Fruit fly (Drosophila melanogaster) whole organism, wandering third instar larva: ENCODE data around the gene ver.

Experiments used
- Abd-B ChIP-seq: fragments of >200 bp; optimal IDR thresholded peaks from 2 replicates; lab custom pipeline; 2017; ENCODE audit warnings: missing biosample characterization, missing genetic modification characterization
- CG9705 ChIP-seq: fragments of 200-800 bp; sonication (Bioruptor generic); optimal IDR thresholded peaks from 2 replicates; lab custom pipeline; 2018; ENCODE audit warnings: missing biosample characterization, mild to moderate bottlenecking, missing genetic modification characterization
- CrebA ChIP-seq: fragments of 200-800 bp; sonication (Bioruptor generic); optimal IDR thresholded peaks from 2 replicates; lab custom pipeline; 2016; ENCODE audit warnings: missing biosample characterization, mild to moderate bottlenecking, missing genetic modification characterization, borderline replicate concordance
- Dfd ChIP-seq: fragments of >200 bp; optimal IDR thresholded peaks from 2 replicates; lab custom pipeline; 2017; ENCODE audit warnings: missing biosample characterization, missing genetic modification characterization
- HLH106 ChIP-seq: fragments of 200-800 bp; optimal IDR thresholded peaks from 3 replicates; lab custom pipeline; 2019; ENCODE audit warnings: missing biosample characterization, mild to moderate bottlenecking, missing genetic modification characterization, moderate library complexity
- Hnf4 ChIP-seq: fragments of 200-800 bp; sonication (Bioruptor generic); optimal IDR thresholded peaks from 2 replicates; lab custom pipeline; 2016; ENCODE audit warnings: missing biosample characterization, mild to moderate bottlenecking, missing genetic modification characterization
- Hr83 ChIP-seq: fragments of 200-300 bp; sonication (Bioruptor generic); optimal IDR thresholded peaks from 2 replicates; lab custom pipeline; 2016; ENCODE audit warnings: missing biosample characterization, mild to moderate bottlenecking, missing genetic modification characterization, moderate library complexity; ENCODE audit not compliant: poor library complexity, severe bottlenecking
- Jra ChIP-seq: sonication (Bioruptor generic); optimal IDR thresholded peaks from 2 replicates; lab custom pipeline; 2016; ENCODE audit warnings: missing biosample characterization, missing genetic modification characterization
- Mio ChIP-seq: sonication (Bioruptor generic); optimal IDR thresholded peaks from 2 replicates; lab custom pipeline; 2016; ENCODE audit warnings: missing biosample characterization, missing genetic modification characterization
- Myc ChIP-seq: fragments of >200 bp; optimal IDR thresholded peaks from 2 replicates; lab custom pipeline; 2017
- OdsH ChIP-seq: fragments of 200-800 bp; sonication (Bioruptor generic); optimal IDR thresholded peaks from 2 replicates; lab custom pipeline; 2016; ENCODE audit warnings: missing biosample characterization, mild to moderate bottlenecking, missing genetic modification characterization
- Rel ChIP-seq, 2 experiments: fragments of 200-800 bp; sonication (Bioruptor generic) in 1 of 2; optimal IDR thresholded peaks; 2 replicates in 1 of 2; 3 replicates in 1 of 2; lab custom pipeline; 2016 to 2019; ENCODE audit warnings: mild to moderate bottlenecking in 2 of 2, missing biosample characterization in 2 of 2, missing genetic modification characterization in 2 of 2, moderate library complexity in 1 of 2
- Sp1 ChIP-seq: fragments of 200-800 bp; sonication (Bioruptor generic); optimal IDR thresholded peaks from 3 replicates; lab custom pipeline; 2019; ENCODE audit warnings: missing biosample characterization, mild to moderate bottlenecking, missing genetic modification characterization, moderate library complexity
- Vsx2 ChIP-seq: fragments of 200-300, 225-300 bp; sonication (Bioruptor generic); optimal IDR thresholded peaks from 2 replicates; lab custom pipeline; 2018; ENCODE audit warnings: missing biosample characterization, missing genetic modification characterization; ENCODE audit not compliant: partially characterized antibody
- br ChIP-seq: fragments of 200-800 bp; sonication (Bioruptor generic); optimal IDR thresholded peaks from 2 replicates; lab custom pipeline; 2016; ENCODE audit warnings: missing biosample characterization, missing genetic modification characterization
- brk ChIP-seq: fragments of 200-800 bp; sonication (Bioruptor generic); optimal IDR thresholded peaks from 2 replicates; lab custom pipeline; 2016; ENCODE audit warnings: missing biosample characterization, mild to moderate bottlenecking, missing genetic modification characterization
- dl ChIP-seq, 2 experiments: fragments of 175-275, 200-275 bp in 1 of 2; fragments of 200-275 bp in 1 of 2; sonication (Bioruptor generic); optimal IDR thresholded peaks; lab custom pipeline; 2018; ENCODE audit warnings: mild to moderate bottlenecking in 2 of 2, missing biosample characterization in 2 of 2, missing genetic modification characterization in 2 of 2, moderate library complexity in 2 of 2; ENCODE audit not compliant: partially characterized antibody in 2 of 2, insufficient read depth in 1 of 2
- dmrt93B ChIP-seq: fragments of 200-800 bp; sonication (Bioruptor generic); optimal IDR thresholded peaks from 2 replicates; lab custom pipeline; 2018; ENCODE audit warnings: missing biosample characterization, mild to moderate bottlenecking, missing genetic modification characterization
- ey ChIP-seq: fragments of 200-800 bp; sonication (Bioruptor generic); optimal IDR thresholded peaks from 2 replicates; lab custom pipeline; 2016; ENCODE audit warnings: missing biosample characterization, missing genetic modification characterization
- foxo ChIP-seq, 2 experiments: fragments of 200-800 bp; sonication (Bioruptor generic); optimal IDR thresholded peaks; 2 replicates in 1 of 2; 3 replicates in 1 of 2; lab custom pipeline; 2016 to 2017; ENCODE audit warnings: missing biosample characterization in 2 of 2, missing genetic modification characterization in 2 of 2
- fru ChIP-seq: fragments of 200-800 bp; sonication (Bioruptor generic); optimal IDR thresholded peaks from 3 replicates; lab custom pipeline; 2016; ENCODE audit warnings: missing biosample characterization, mild to moderate bottlenecking, missing genetic modification characterization
- h ChIP-seq: fragments of 200-800 bp; sonication (Bioruptor generic); optimal IDR thresholded peaks from 3 replicates; lab custom pipeline; 2016; ENCODE audit warnings: missing biosample characterization, mild to moderate bottlenecking, missing genetic modification characterization
- jim ChIP-seq: fragments of 175-275, 200-325 bp; sonication (Bioruptor generic); optimal IDR thresholded peaks from 2 replicates; lab custom pipeline; 2016; ENCODE audit warnings: missing biosample characterization, mild to moderate bottlenecking, missing genetic modification characterization
- psq ChIP-seq: fragments of 200-800 bp; sonication (Bioruptor generic); optimal IDR thresholded peaks from 3 replicates; lab custom pipeline; 2017; ENCODE audit warnings: missing biosample characterization, mild to moderate bottlenecking, missing genetic modification characterization, moderate library complexity
- rgr ChIP-seq: fragments of 200-800 bp; sonication (Bioruptor generic); optimal IDR thresholded peaks from 3 replicates; lab custom pipeline; 2016; ENCODE audit warnings: missing biosample characterization, mild to moderate bottlenecking, missing genetic modification characterization
- sv ChIP-seq: fragments of 200-800 bp; sonication (Bioruptor generic); optimal IDR thresholded peaks from 3 replicates; lab custom pipeline; 2016; ENCODE audit warnings: missing biosample characterization, missing genetic modification characterization
- usp ChIP-seq: fragments of >200 bp; optimal IDR thresholded peaks from 2 replicates; lab custom pipeline; 2017; ENCODE audit warnings: missing biosample characterization, missing genetic modification characterization
- woc ChIP-seq: sonication (Bioruptor generic); optimal IDR thresholded peaks from 2 replicates; lab custom pipeline; 2016; ENCODE audit warnings: missing biosample characterization, mild to moderate bottlenecking, missing genetic modification characterization

ver gene

DNA sequence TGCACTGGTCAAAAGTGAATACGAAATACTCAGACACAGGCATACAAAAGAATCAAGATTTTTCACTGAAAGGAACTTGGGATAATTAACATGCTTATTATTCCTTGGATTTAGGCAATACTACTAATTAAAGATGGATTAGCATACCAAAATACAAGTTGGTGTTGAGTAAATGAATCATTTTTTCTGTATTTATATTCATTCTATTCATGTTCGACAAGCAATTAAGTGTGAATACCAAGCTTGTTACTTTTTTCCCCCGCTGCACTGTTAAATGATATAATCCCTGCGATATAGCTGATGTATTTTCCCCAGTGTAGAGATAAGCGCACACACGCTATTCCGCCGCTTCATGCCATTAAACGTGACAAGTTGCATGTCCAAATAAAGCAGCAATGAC, 33.9 kb downstream of the ver start:
- TF ChIP-seq Abd-B, result no peak
- no peak for TF ChIP-seq dl (GFP tag; optimal IDR thresholded peaks at IDR 0.05; lab: Kevin White, UChicago; ENCODE audit: insufficient read depth in 1 of 2, partially characterized antibody in 2 of 2)
- peak; percentile 43 for TF ChIP-seq woc (GFP tag; lab: Kevin White, UChicago)
- TF ChIP-seq CrebA (GFP tag; lab: Kevin White, UChicago), result no peak
- peak in 1 of 2 experiments; percentile 66 for TF ChIP-seq foxo (GFP tag; optimal IDR thresholded peaks at IDR 0.05; lab: Kevin White, UChicago)
- no peak for TF ChIP-seq jim (GFP tag; lab: Kevin White, UChicago)
- peak; percentile 66 for TF ChIP-seq Sp1 (GFP tag; lab: Kevin White, UChicago)
- TF ChIP-seq Vsx2 (GFP tag; lab: Kevin White, UChicago), result no peak
- TF ChIP-seq h (GFP tag; lab: Kevin White, UChicago), result peak; percentile 77
- peak; percentile 68 for TF ChIP-seq OdsH (GFP tag; lab: Kevin White, UChicago)
- peak; percentile 54 for TF ChIP-seq HLH106
- TF ChIP-seq psq, result peak; percentile 59
- peak; percentile 58 for TF ChIP-seq brk (GFP tag; lab: Kevin White, UChicago)
- TF ChIP-seq CG9705 (GFP tag; lab: Kevin White, UChicago), result peak; percentile 41
- TF ChIP-seq fru, result peak; percentile 73
- TF ChIP-seq rgr (GFP tag; lab: Kevin White, UChicago), result peak; percentile 71
- TF ChIP-seq Jra (GFP tag; lab: Kevin White, UChicago), result peak; percentile 28
- no peak for TF ChIP-seq Hr83
- TF ChIP-seq ey (GFP tag; lab: Kevin White, UChicago), result peak; percentile 80
- TF ChIP-seq br (GFP tag; lab: Kevin White, UChicago), result peak; percentile 62
- peak; percentile 39 for TF ChIP-seq Hnf4
- TF ChIP-seq dmrt93B (GFP tag; lab: Kevin White, UChicago), result peak; percentile 69

DNA sequence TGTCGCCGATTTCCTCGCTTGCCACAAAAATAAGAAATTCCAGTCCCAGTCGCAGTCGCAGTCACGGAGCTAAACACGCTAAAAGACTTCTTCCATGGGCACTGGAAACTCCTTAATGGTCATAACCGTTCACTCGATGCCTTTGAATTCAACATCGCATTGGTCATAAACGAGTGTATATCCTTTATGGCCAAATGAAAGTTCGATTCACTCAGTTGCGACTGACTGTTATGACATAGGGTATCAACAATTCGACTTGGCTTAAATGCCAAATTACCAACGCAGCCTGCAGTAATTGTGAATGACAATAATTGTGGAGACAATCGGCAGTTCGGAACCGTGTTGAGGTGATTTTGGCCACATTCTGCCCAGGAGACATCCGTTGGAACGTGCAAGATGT, 35.5 kb downstream of the ver start:
- peak; percentile 6 for TF ChIP-seq br (GFP tag; lab: Kevin White, UChicago)
- TF ChIP-seq Myc, result no peak
- peak; percentile 16 for TF ChIP-seq HLH106
- TF ChIP-seq woc (GFP tag; lab: Kevin White, UChicago), result peak; percentile 42
- TF ChIP-seq ey (GFP tag; lab: Kevin White, UChicago), result peak; percentile 6
- TF ChIP-seq fru, result peak; percentile 25
- no peak for TF ChIP-seq Dfd (GFP tag; lab: Kevin White, UChicago)
- peak; percentile 12 for TF ChIP-seq h (GFP tag; lab: Kevin White, UChicago)
- peak in 1 of 2 experiments; percentile 1 for TF ChIP-seq foxo (GFP tag; optimal IDR thresholded peaks at IDR 0.05; lab: Kevin White, UChicago)

dm6 chr3L:12564284-12564683, 40.5 kb downstream of the ver start:
- TF ChIP-seq Dfd (GFP tag; lab: Kevin White, UChicago) (peak; percentile 99), brk (GFP tag; lab: Kevin White, UChicago) (no peak)

- TF ChIP-seq Myc, result no peak
- no peak for TF ChIP-seq Mio (GFP tag; lab: Kevin White, UChicago)
- TF ChIP-seq foxo (GFP tag; optimal IDR thresholded peaks at IDR 0.05; lab: Kevin White, UChicago), result no peak
- no peak for TF ChIP-seq usp (GFP tag; lab: Kevin White, UChicago)
- TF ChIP-seq h (GFP tag; lab: Kevin White, UChicago), result no peak
- no peak for TF ChIP-seq jim (GFP tag; lab: Kevin White, UChicago)
- TF ChIP-seq brk (GFP tag; lab: Kevin White, UChicago), result no peak
- no peak for TF ChIP-seq sv
- no peak for TF ChIP-seq Hr83
- no peak for TF ChIP-seq woc (GFP tag; lab: Kevin White, UChicago)
- no peak for TF ChIP-seq HLH106
- TF ChIP-seq Sp1 (GFP tag; lab: Kevin White, UChicago), result no peak
These were observed 41.2 kb downstream of the ver start for dm6 chr3L:12564979-12565378.

DNA sequence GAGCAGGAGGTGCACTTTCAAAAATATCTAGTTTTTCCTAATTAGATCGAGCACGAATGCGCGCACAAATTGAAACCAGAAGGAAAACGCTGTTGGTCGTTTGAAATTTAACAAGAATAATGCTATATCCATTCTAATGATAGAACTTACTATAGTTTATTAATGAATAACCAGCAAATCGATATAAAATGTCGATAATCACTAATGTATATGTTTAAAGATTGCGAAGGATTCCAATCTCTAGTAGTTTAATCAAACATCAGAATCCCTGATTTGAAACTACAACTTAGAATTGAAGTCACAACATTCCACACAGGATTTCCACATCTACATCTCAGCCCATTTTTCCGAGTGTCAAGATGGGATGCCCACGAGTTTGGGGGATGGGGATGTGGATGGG, 41.6 kb downstream of the ver start:
- TF ChIP-seq Rel (GFP tag; optimal IDR thresholded peaks at IDR 0.05; lab: Kevin White, UChicago) (no peak), Rel (tag; optimal IDR thresholded peaks at IDR 0.05; lab: Kevin White, UChicago) (no peak), jim (GFP tag; lab: Kevin White, UChicago) (no peak)
